Fruit fly (Drosophila melanogaster) whole organism: ENCODE data around the gene ssp6.

Source experiments
- CG8478 ChIP-seq: fragments of >200 bp; optimal IDR thresholded peaks from 2 replicates; lab custom pipeline; 2018; ENCODE audit warnings: inconsistent platforms
- Dll ChIP-seq: fragments of >200 bp; optimal IDR thresholded peaks from 2 replicates; lab custom pipeline; 2017
- EcR ChIP-seq, 2 experiments: fragments of >200 bp; optimal IDR thresholded peaks; 2 replicates each; lab custom pipeline; 2017; ENCODE audit warnings: missing biosample characterization in 2 of 2, missing genetic modification characterization in 2 of 2, missing genetic modification reagents in 2 of 2
- pan ChIP-seq: fragments of >200 bp; optimal IDR thresholded peaks from 2 replicates; lab custom pipeline; 2017

- TF ChIP-seq Dll (lab: Kevin White, UChicago) = no peak
- no peak for TF ChIP-seq EcR (GFP tag; optimal IDR thresholded peaks at IDR 0.05; lab: Kevin White, UChicago)
- no peak for TF ChIP-seq CG8478 (lab: Kevin White, UChicago)
- no peak for TF ChIP-seq pan (lab: Kevin White, UChicago)
Measured at dm6 chr3L:6125409-6125689, 48.8 kb downstream of the ssp6 start.
